Fruit fly (Drosophila melanogaster) whole organism, prepupa: ENCODE data around the gene teq.

Experiments used
- CG10669 ChIP-seq: fragments of 200-800 bp; sonication (Bioruptor generic); optimal IDR thresholded peaks from 3 replicates; lab custom pipeline; 2018; ENCODE audit warnings: missing biosample characterization, mild to moderate bottlenecking, missing genetic modification characterization, moderate library complexity
- CG11902 ChIP-seq: fragments of 200-800 bp; sonication (Bioruptor generic); optimal IDR thresholded peaks from 3 replicates; lab custom pipeline; 2016; ENCODE audit warnings: missing biosample characterization, missing genetic modification characterization
- CG16779 ChIP-seq: fragments of 200-800 bp; sonication (Bioruptor generic); optimal IDR thresholded peaks from 3 replicates; lab custom pipeline; 2017; ENCODE audit warnings: missing biosample characterization, mild to moderate bottlenecking, missing genetic modification characterization
- CG3032 ChIP-seq: fragments of 200-800 bp; optimal IDR thresholded peaks from 2 replicates; lab custom pipeline; 2019; ENCODE audit warnings: missing biosample characterization, mild to moderate bottlenecking, missing genetic modification characterization, moderate library complexity
- CG31627 ChIP-seq: fragments of 200-800 bp; sonication (Bioruptor generic); optimal IDR thresholded peaks from 3 replicates; lab custom pipeline; 2016; ENCODE audit warnings: missing biosample characterization, missing genetic modification characterization
- CG32006 ChIP-seq: fragments of 200-800 bp; sonication (Bioruptor generic); optimal IDR thresholded peaks from 3 replicates; lab custom pipeline; 2017; ENCODE audit warnings: missing biosample characterization, mild to moderate bottlenecking, missing genetic modification characterization
- CG3919 ChIP-seq: fragments of 200-800 bp; sonication (Bioruptor generic); optimal IDR thresholded peaks from 3 replicates; lab custom pipeline; 2016; ENCODE audit warnings: missing biosample characterization, missing genetic modification characterization
- CG4318 ChIP-seq: fragments of 200-800 bp; sonication (Bioruptor generic); optimal IDR thresholded peaks from 3 replicates; lab custom pipeline; 2017; ENCODE audit warnings: missing biosample characterization, mild to moderate bottlenecking, missing genetic modification characterization
- CG6163 ChIP-seq: fragments of 200-800 bp; sonication (Bioruptor generic); IDR thresholded peaks from 3 replicates; pipeline ENCODE4 v1.3.6; 2022; ENCODE audit warnings: missing biosample characterization, missing genetic modification characterization
- CG6808 ChIP-seq: fragments of 200-800 bp; sonication (Bioruptor generic); optimal IDR thresholded peaks from 3 replicates; lab custom pipeline; 2017; ENCODE audit warnings: missing biosample characterization, missing genetic modification characterization, mild to moderate bottlenecking, moderate library complexity, missing genetic modification reagents
- CG6854 ChIP-seq: fragments of 200-800 bp; sonication (Bioruptor generic); optimal IDR thresholded peaks from 2 replicates; lab custom pipeline; 2017; ENCODE audit warnings: missing biosample characterization, mild to moderate bottlenecking, missing genetic modification characterization
- CG8119 ChIP-seq: fragments of 200-800 bp; sonication (Bioruptor generic); IDR thresholded peaks from 3 replicates; pipeline ENCODE4 v1.3.6; 2022; ENCODE audit warnings: missing biosample characterization, missing genetic modification characterization
- CG8632 ChIP-seq: fragments of 200-800 bp; sonication (Bioruptor generic); optimal IDR thresholded peaks from 3 replicates; lab custom pipeline; 2016; ENCODE audit warnings: missing biosample characterization, missing genetic modification characterization
- CG9139 ChIP-seq: fragments of 200-800 bp; sonication (Bioruptor generic); optimal IDR thresholded peaks from 3 replicates; lab custom pipeline; 2017; ENCODE audit warnings: missing biosample characterization, mild to moderate bottlenecking, missing genetic modification characterization
- Eip75B ChIP-seq: fragments of 200-800 bp; sonication (Bioruptor generic); optimal IDR thresholded peaks from 3 replicates; lab custom pipeline; 2016; ENCODE audit warnings: missing biosample characterization, missing genetic modification characterization
- Eip78C ChIP-seq: fragments of 200-800 bp; sonication (Bioruptor generic); peaks from one replicate; lab custom pipeline; 2016; ENCODE audit warnings: missing biosample characterization, missing genetic modification characterization
- Gug ChIP-seq: fragments of 200-800 bp; sonication (Bioruptor generic); IDR thresholded peaks from 2 replicates; pipeline ENCODE4 v1.3.6; 2022; ENCODE audit warnings: missing biosample characterization, missing genetic modification characterization
- Hr39 ChIP-seq: fragments of 200-800 bp; sonication (Bioruptor generic); optimal IDR thresholded peaks from 2 replicates; lab custom pipeline; 2016; ENCODE audit warnings: missing biosample characterization, missing genetic modification characterization
- Hr4 ChIP-seq: fragments of 200-800 bp; sonication (Bioruptor generic); optimal IDR thresholded peaks from 3 replicates; lab custom pipeline; 2016; ENCODE audit warnings: missing biosample characterization, missing genetic modification characterization
- Lpt ChIP-seq: fragments of 200-800 bp; sonication (Bioruptor generic); optimal IDR thresholded peaks from 3 replicates; lab custom pipeline; 2016; ENCODE audit warnings: missing biosample characterization, missing genetic modification characterization
- Met ChIP-seq: fragments of 200-800 bp; sonication (Bioruptor generic); optimal IDR thresholded peaks from 3 replicates; lab custom pipeline; 2016; ENCODE audit warnings: missing biosample characterization, missing genetic modification characterization
- OdsH ChIP-seq: fragments of 200-800 bp; sonication (Bioruptor generic); optimal IDR thresholded peaks from 3 replicates; lab custom pipeline; 2016; ENCODE audit warnings: missing biosample characterization, missing genetic modification characterization
- Smox ChIP-seq: fragments of 200-800 bp; sonication (Bioruptor generic); optimal IDR thresholded peaks from 3 replicates; lab custom pipeline; 2016; ENCODE audit warnings: missing biosample characterization, missing genetic modification characterization
- cyc ChIP-seq: fragments of 200-800 bp; sonication (Bioruptor generic); optimal IDR thresholded peaks from 3 replicates; lab custom pipeline; 2016; ENCODE audit warnings: missing biosample characterization, missing genetic modification characterization
- dac ChIP-seq: fragments of 200-800 bp; sonication (Bioruptor generic); optimal IDR thresholded peaks from 2 replicates; lab custom pipeline; 2017; ENCODE audit warnings: missing biosample characterization, mild to moderate bottlenecking, missing genetic modification characterization
- dsx ChIP-seq: fragments of 200-800 bp; optimal IDR thresholded peaks from 3 replicates; lab custom pipeline; 2019; ENCODE audit warnings: missing biosample characterization, mild to moderate bottlenecking, missing genetic modification characterization, moderate library complexity; ENCODE audit not compliant: poor library complexity, severe bottlenecking
- eg ChIP-seq: fragments of 200-800 bp; sonication (Bioruptor generic); IDR thresholded peaks from 3 replicates; pipeline ENCODE4 v1.3.6; 2022; ENCODE audit warnings: missing biosample characterization, missing genetic modification characterization
- fkh ChIP-seq: fragments of 200-800 bp; sonication (Bioruptor generic); optimal IDR thresholded peaks from 3 replicates; lab custom pipeline; 2017; ENCODE audit warnings: missing biosample characterization, mild to moderate bottlenecking, missing genetic modification characterization, moderate library complexity
- net ChIP-seq: fragments of 200-800 bp; sonication (Bioruptor generic); optimal IDR thresholded peaks from 3 replicates; lab custom pipeline; 2016; ENCODE audit warnings: missing biosample characterization, missing genetic modification characterization
- salr ChIP-seq, 2 experiments: fragments of 200-800 bp; sonication (Bioruptor generic); optimal IDR thresholded peaks; 3 replicates each; lab custom pipeline; 2016 to 2018; ENCODE audit warnings: missing biosample characterization in 2 of 2, missing genetic modification characterization in 2 of 2, mild to moderate bottlenecking in 1 of 2
- spab ChIP-seq: fragments of 200-800 bp; sonication (Bioruptor generic); optimal IDR thresholded peaks from 2 replicates; lab custom pipeline; 2017; ENCODE audit warnings: missing biosample characterization, mild to moderate bottlenecking, missing genetic modification characterization, missing genetic modification reagents
- ss ChIP-seq, 2 experiments: fragments of 200-800 bp; sonication (Bioruptor generic); optimal IDR thresholded peaks; 2 replicates in 1 of 2; 3 replicates in 1 of 2; lab custom pipeline; 2017 to 2018; ENCODE audit warnings: mild to moderate bottlenecking in 2 of 2, missing biosample characterization in 2 of 2, missing genetic modification characterization in 2 of 2, moderate library complexity in 1 of 2
- vri ChIP-seq: fragments of 200-800 bp; sonication (Bioruptor generic); optimal IDR thresholded peaks from 3 replicates; lab custom pipeline; 2016; ENCODE audit warnings: missing biosample characterization, mild to moderate bottlenecking, missing genetic modification characterization

Gene teq

dm6 chr3L:9051830-9052259 lies 22.6 kb upstream of the teq start:
- peak; percentile 19 for TF ChIP-seq Eip78C (GFP tag; lab: Kevin White, UChicago)
- TF ChIP-seq CG8119 (GFP tag; lab: Robert Waterston, UW): no peak
- TF ChIP-seq, all 60 proteins: peak for 1

- TF ChIP-seq Smox (GFP tag; lab: Kevin White, UChicago) (no peak), Hr39 (no peak), Eip78C (GFP tag; lab: Kevin White, UChicago) (no peak), CG8632 (GFP tag; lab: Kevin White, UChicago) (no peak), dac (GFP tag; lab: Kevin White, UChicago) (no peak), cyc (no peak), salr (GFP tag; optimal IDR thresholded peaks at IDR 0.05; lab: Kevin White, UChicago) (no peak)
Measured at dm6 chr3L:9052798-9053541, 21.5 kb upstream of the teq start.

- TF ChIP-seq Hr4 (no peak), vri (no peak), eg (GFP tag; lab: Robert Waterston, UW) (no peak), fkh (no peak), CG4318 (GFP tag; lab: Kevin White, UChicago) (no peak), CG3032 (tag; lab: Kevin White, UChicago) (no peak), CG16779 (tag; lab: Kevin White, UChicago) (no peak)
Measured at dm6 chr3L:9054239-9054638, 20.2 kb upstream of the teq start.

dm6 chr3L:9054822-9055407 lies 19.5 kb upstream of the teq start:
- no peak for TF ChIP-seq CG4318 (GFP tag; lab: Kevin White, UChicago)
- TF ChIP-seq CG8632 (GFP tag; lab: Kevin White, UChicago): no peak
- TF ChIP-seq OdsH (GFP tag; lab: Kevin White, UChicago): no peak
- peak; percentile 40 for TF ChIP-seq CG10669 (GFP tag; lab: Kevin White, UChicago)
- peak; percentile 20 for TF ChIP-seq Eip78C (GFP tag; lab: Kevin White, UChicago)
- TF ChIP-seq Lpt: no peak
- TF ChIP-seq Eip75B (GFP tag; lab: Kevin White, UChicago): no peak
- TF ChIP-seq ss (GFP tag; optimal IDR thresholded peaks at IDR 0.05; lab: Kevin White, UChicago): no peak
- TF ChIP-seq, all 60 proteins: peak for 2

- peak; percentile 65 for TF ChIP-seq Lpt
- TF ChIP-seq CG6854 (GFP tag; lab: Kevin White, UChicago): peak; percentile 17
- peak in 1 of 2 experiments; percentile 24 for TF ChIP-seq ss (GFP tag; optimal IDR thresholded peaks at IDR 0.05; lab: Kevin White, UChicago)
- TF ChIP-seq dsx (GFP tag; lab: Kevin White, UChicago): peak; percentile 0
- no peak for TF ChIP-seq Smox (GFP tag; lab: Kevin White, UChicago)
- 0 out of 3 replicates have a peak, but pooled peaks have one; percentile 16 for TF ChIP-seq CG6163 (GFP tag; lab: Robert Waterston, UW)
- peak; percentile 37 for TF ChIP-seq net (GFP tag; lab: Kevin White, UChicago)
- TF ChIP-seq cyc: no peak
- peak; percentile 91 for TF ChIP-seq vri
Measured at dm6 chr3L:9055870-9056807, 18.3 kb upstream of the teq start.

dm6 chr3L:9057429-9058088 lies 16.9 kb upstream of the teq start:
- TF ChIP-seq CG8632 (GFP tag; lab: Kevin White, UChicago) (peak; percentile 97), CG10669 (GFP tag; lab: Kevin White, UChicago) (peak; percentile 97), net (GFP tag; lab: Kevin White, UChicago) (peak; percentile 95), Met (GFP tag; lab: Kevin White, UChicago) (peak; percentile 96), spab (peak; percentile 97), eg (GFP tag; lab: Robert Waterston, UW) (peak; percentile 97), Smox (GFP tag; lab: Kevin White, UChicago) (peak; percentile 95), cyc (peak; percentile 94), Gug (GFP tag; lab: Robert Waterston, UW) (peak; percentile 96), CG3919 (peak; percentile 98), CG11902 (GFP tag; lab: Kevin White, UChicago) (peak; percentile 92), CG9139 (GFP tag; lab: Kevin White, UChicago) (peak; percentile 95), Lpt (peak; percentile 96), dsx (GFP tag; lab: Kevin White, UChicago) (peak; percentile 97), Eip75B (GFP tag; lab: Kevin White, UChicago) (peak; percentile 97), CG32006 (GFP tag; lab: Kevin White, UChicago) (peak; percentile 97), CG31627 (GFP tag; lab: Kevin White, UChicago) (peak; percentile 91), CG6163 (GFP tag; lab: Robert Waterston, UW) (peak; percentile 98), CG3032 (tag; lab: Kevin White, UChicago) (peak; percentile 99), CG6808 (GFP tag; lab: Kevin White, UChicago) (peak; percentile 95)
